Fruit fly (Drosophila melanogaster) whole organism, embryonic: Measurements from ENCODE around the gene osk.
A peak's percentile ranks its signal among the peaks of the same experiment; 100 is the strongest.

Source experiments
- ATbp ChIP-seq: fragments of 200-800 bp; sonication (Bioruptor generic); optimal IDR thresholded peaks from 2 replicates; lab custom pipeline; 2017; ENCODE audit warnings: missing biosample characterization, mild to moderate bottlenecking, missing genetic modification characterization, missing genetic modification reagents
- Aef1 ChIP-seq: fragments of 200-800 bp; sonication (Bioruptor generic); IDR thresholded peaks from 3 replicates; pipeline ENCODE4 v1.3.6; 2022; ENCODE audit warnings: missing biosample characterization, missing genetic modification characterization
- Blimp-1 ChIP-seq: fragments of 200-800 bp; sonication (Bioruptor generic); optimal IDR thresholded peaks from 3 replicates; lab custom pipeline; 2018; ENCODE audit warnings: missing biosample characterization, missing genetic modification characterization, mild to moderate bottlenecking, moderate library complexity, missing genetic modification reagents
- CG10267 ChIP-seq: fragments of 200-800 bp; sonication (Bioruptor generic); optimal IDR thresholded peaks from 2 replicates; lab custom pipeline; 2018; ENCODE audit warnings: missing biosample characterization, mild to moderate bottlenecking, missing genetic modification characterization, moderate library complexity
- CG11504 ChIP-seq: fragments of 200-800 bp; sonication (Bioruptor generic); optimal IDR thresholded peaks from 3 replicates; lab custom pipeline; 2019; ENCODE audit warnings: missing biosample characterization, mild to moderate bottlenecking, missing genetic modification characterization, moderate library complexity
- CG12391 ChIP-seq: fragments of 200-800 bp; sonication (Bioruptor generic); optimal IDR thresholded peaks from 3 replicates; lab custom pipeline; 2018; ENCODE audit warnings: missing biosample characterization, mild to moderate bottlenecking, missing genetic modification characterization, moderate library complexity
- CG14014 ChIP-seq: fragments of 200-800 bp; sonication (Bioruptor generic); IDR thresholded peaks from 2 replicates; pipeline ENCODE4 v1.3.6; 2022; ENCODE audit warnings: missing biosample characterization, missing genetic modification characterization
- CG15073 ChIP-seq: fragments of 200-800 bp; sonication (Bioruptor generic); optimal IDR thresholded peaks from 2 replicates; lab custom pipeline; 2016; ENCODE audit warnings: missing biosample characterization, missing genetic modification characterization
- CG15601 ChIP-seq: fragments of 200-800 bp; sonication (Bioruptor generic); optimal IDR thresholded peaks from 3 replicates; lab custom pipeline; 2019; ENCODE audit warnings: missing biosample characterization, mild to moderate bottlenecking, missing genetic modification characterization, moderate library complexity
- CG16813 ChIP-seq: fragments of 200-800 bp; sonication (Bioruptor generic); IDR thresholded peaks from 3 replicates; pipeline ENCODE4 v1.3.6; 2022; ENCODE audit warnings: missing biosample characterization, missing genetic modification characterization; ENCODE audit not compliant: partially characterized antibody
- CG17359 ChIP-seq: fragments of 200-800 bp; sonication (Bioruptor generic); optimal IDR thresholded peaks from 3 replicates; lab custom pipeline; 2018; ENCODE audit warnings: missing biosample characterization, mild to moderate bottlenecking, missing genetic modification characterization, moderate library complexity
- CG17361 ChIP-seq: fragments of 200-800 bp; sonication (Bioruptor generic); IDR thresholded peaks from 3 replicates; pipeline ENCODE4 v1.3.6; 2022; ENCODE audit warnings: missing biosample characterization, missing genetic modification characterization
- CG17568 ChIP-seq: fragments of 200-800 bp; sonication (Bioruptor generic); optimal IDR thresholded peaks from 2 replicates; lab custom pipeline; 2018; ENCODE audit warnings: missing biosample characterization, mild to moderate bottlenecking, missing genetic modification characterization, moderate library complexity
- CG17829 ChIP-seq: fragments of 200-800 bp; optimal IDR thresholded peaks from 2 replicates; lab custom pipeline; 2019; ENCODE audit warnings: missing biosample characterization, mild to moderate bottlenecking, missing genetic modification characterization, moderate library complexity
- CG18262 ChIP-seq: fragments of 200-800 bp; optimal IDR thresholded peaks from 3 replicates; lab custom pipeline; 2019; ENCODE audit warnings: missing biosample characterization, mild to moderate bottlenecking, missing genetic modification characterization, moderate library complexity
- CG2712 ChIP-seq: fragments of 200-800 bp; optimal IDR thresholded peaks from 3 replicates; lab custom pipeline; 2019; ENCODE audit warnings: missing biosample characterization, mild to moderate bottlenecking, missing genetic modification characterization, moderate library complexity
- CG2889 ChIP-seq: fragments of 200-800 bp; sonication (Bioruptor generic); IDR thresholded peaks from 3 replicates; pipeline ENCODE4 v1.3.6; 2022; ENCODE audit warnings: missing biosample characterization, missing genetic modification characterization
- CG34422 ChIP-seq: fragments of 200-800 bp; sonication (Bioruptor generic); IDR thresholded peaks from 3 replicates; pipeline ENCODE4 v1.3.6; 2022; ENCODE audit warnings: missing biosample characterization, missing genetic modification characterization
- CG4360 ChIP-seq: fragments of 200-800 bp; sonication (Bioruptor generic); IDR thresholded peaks from 2 replicates; pipeline ENCODE4 v1.3.6; 2022; ENCODE audit warnings: missing biosample characterization, missing genetic modification characterization
- CG6854 ChIP-seq: fragments of 200-800 bp; sonication (Bioruptor generic); optimal IDR thresholded peaks from 3 replicates; lab custom pipeline; 2017; ENCODE audit warnings: missing biosample characterization, mild to moderate bottlenecking, missing genetic modification characterization
- CG7839 ChIP-seq: fragments of 200-800 bp; sonication (Bioruptor generic); optimal IDR thresholded peaks from 3 replicates; lab custom pipeline; 2018; ENCODE audit warnings: missing biosample characterization, mild to moderate bottlenecking, missing genetic modification characterization, moderate library complexity
- CG8924 ChIP-seq: fragments of 200-800 bp; optimal IDR thresholded peaks from 3 replicates; lab custom pipeline; 2019; ENCODE audit warnings: missing biosample characterization, mild to moderate bottlenecking, missing genetic modification characterization, moderate library complexity
- CG9215 ChIP-seq: fragments of 200-800 bp; sonication (Bioruptor generic); IDR thresholded peaks from 2 replicates; pipeline ENCODE4 v1.3.6; 2022; ENCODE audit warnings: missing biosample characterization, missing genetic modification characterization
- D ChIP-seq, 2 experiments: fragments of 200-800 bp in 1 of 2; fragments of >200 bp in 1 of 2; sonication (Bioruptor generic) in 1 of 2; optimal IDR thresholded peaks; 2 replicates in 1 of 2; 3 replicates in 1 of 2; lab custom pipeline; 2017; ENCODE audit warnings: mild to moderate bottlenecking in 1 of 2, missing biosample characterization in 1 of 2, missing genetic modification characterization in 1 of 2, missing genetic modification reagents in 1 of 2
- D19A ChIP-seq: fragments of 200-800 bp; optimal IDR thresholded peaks from 3 replicates; lab custom pipeline; 2019; ENCODE audit warnings: missing biosample characterization, mild to moderate bottlenecking, missing genetic modification characterization, moderate library complexity
- Drgx ChIP-seq: fragments of 200-800 bp; sonication (Bioruptor generic); IDR thresholded peaks from 2 replicates; pipeline ENCODE4 v1.3.6; 2022; ENCODE audit warnings: missing biosample characterization, missing genetic modification characterization
- Hmx ChIP-seq: fragments of 200-800 bp; sonication (Bioruptor generic); optimal IDR thresholded peaks from 2 replicates; lab custom pipeline; 2016; ENCODE audit warnings: missing biosample characterization, missing genetic modification characterization
- Hr51 ChIP-seq, 2 experiments: fragments of 200-800 bp; sonication (Bioruptor generic); optimal IDR thresholded peaks; 2 replicates in 1 of 2; 3 replicates in 1 of 2; lab custom pipeline; 2016 to 2018; ENCODE audit warnings: missing biosample characterization in 2 of 2, missing genetic modification characterization in 2 of 2, mild to moderate bottlenecking in 1 of 2, moderate library complexity in 1 of 2
- Oli ChIP-seq: fragments of 200-800 bp; sonication (Bioruptor generic); optimal IDR thresholded peaks from 2 replicates; lab custom pipeline; 2018; ENCODE audit warnings: missing biosample characterization, mild to moderate bottlenecking, missing genetic modification characterization, moderate library complexity
- Sox100B ChIP-seq: fragments of 200-800 bp; sonication (Bioruptor generic); optimal IDR thresholded peaks from 3 replicates; lab custom pipeline; 2018; ENCODE audit warnings: missing biosample characterization, mild to moderate bottlenecking, missing genetic modification characterization
- Sox102F ChIP-seq: fragments of 200-800 bp; sonication (Bioruptor generic); optimal IDR thresholded peaks from 2 replicates; lab custom pipeline; 2018; ENCODE audit warnings: missing biosample characterization, mild to moderate bottlenecking, missing genetic modification characterization, moderate library complexity
- Ssrp ChIP-seq: fragments of 200-800 bp; sonication (Bioruptor generic); optimal IDR thresholded peaks from 2 replicates; lab custom pipeline; 2018; ENCODE audit warnings: missing biosample characterization, mild to moderate bottlenecking, missing genetic modification characterization, moderate library complexity
- crol ChIP-seq: fragments of 200-800 bp; sonication (Bioruptor generic); IDR thresholded peaks from 2 replicates; pipeline ENCODE4 v1.3.6; 2022; ENCODE audit warnings: missing biosample characterization, missing genetic modification characterization
- cwo ChIP-seq: fragments of 200-800 bp; sonication (Bioruptor generic); optimal IDR thresholded peaks from 3 replicates; lab custom pipeline; 2017; ENCODE audit warnings: missing biosample characterization, missing genetic modification characterization, mild to moderate bottlenecking, moderate library complexity, missing genetic modification reagents
- dmrt99B ChIP-seq: fragments of 200-800 bp; sonication (Bioruptor generic); optimal IDR thresholded peaks from 2 replicates; lab custom pipeline; 2018; ENCODE audit warnings: missing biosample characterization, mild to moderate bottlenecking, missing genetic modification characterization, moderate library complexity
- gem ChIP-seq: fragments of 200-800 bp; sonication (Bioruptor generic); optimal IDR thresholded peaks from 2 replicates; lab custom pipeline; 2019; ENCODE audit warnings: missing biosample characterization, mild to moderate bottlenecking, missing genetic modification characterization, moderate library complexity
- gsb ChIP-seq: fragments of 200-800 bp; sonication (Bioruptor generic); IDR thresholded peaks from 2 replicates; pipeline ENCODE4 v1.3.6; 2022; ENCODE audit warnings: missing biosample characterization, missing genetic modification characterization
- kni ChIP-seq: fragments of 200-800 bp; sonication (Bioruptor generic); optimal IDR thresholded peaks from 3 replicates; lab custom pipeline; 2017; ENCODE audit warnings: mild to moderate bottlenecking, missing biosample characterization, missing genetic modification reagents, missing genetic modification characterization
- phol ChIP-seq: fragments of 200-800 bp; sonication (Bioruptor generic); optimal IDR thresholded peaks from 3 replicates; lab custom pipeline; 2018; ENCODE audit warnings: missing biosample characterization, mild to moderate bottlenecking, missing genetic modification characterization, moderate library complexity
- row ChIP-seq: fragments of 200-800 bp; sonication (Bioruptor generic); IDR thresholded peaks from 3 replicates; pipeline ENCODE4 v1.3.6; 2022; ENCODE audit warnings: missing biosample characterization, missing genetic modification characterization
- sisA ChIP-seq: fragments of 200-800 bp; sonication (Bioruptor generic); IDR thresholded peaks from 2 replicates; pipeline ENCODE4 v1.3.6; 2022; ENCODE audit warnings: missing biosample characterization, missing genetic modification characterization
- tgo ChIP-seq: fragments of 200-800 bp; sonication (Bioruptor generic); IDR thresholded peaks from 3 replicates; pipeline ENCODE4 v1.3.6; 2022; ENCODE audit warnings: missing biosample characterization, missing genetic modification characterization
- twi ChIP-seq: fragments of 200-800 bp; optimal IDR thresholded peaks from 2 replicates; lab custom pipeline; 2019; ENCODE audit warnings: missing biosample characterization, mild to moderate bottlenecking, missing genetic modification characterization, moderate library complexity
- vfl ChIP-seq: fragments of 200-800 bp; sonication (Bioruptor generic); optimal IDR thresholded peaks from 2 replicates; lab custom pipeline; 2016; ENCODE audit warnings: missing biosample characterization, missing genetic modification characterization
- zfh2 ChIP-seq: fragments of 200-800 bp; sonication (Bioruptor generic); optimal IDR thresholded peaks from 2 replicates; lab custom pipeline; 2016; ENCODE audit warnings: missing biosample characterization, missing genetic modification characterization

The osk gene

DNA sequence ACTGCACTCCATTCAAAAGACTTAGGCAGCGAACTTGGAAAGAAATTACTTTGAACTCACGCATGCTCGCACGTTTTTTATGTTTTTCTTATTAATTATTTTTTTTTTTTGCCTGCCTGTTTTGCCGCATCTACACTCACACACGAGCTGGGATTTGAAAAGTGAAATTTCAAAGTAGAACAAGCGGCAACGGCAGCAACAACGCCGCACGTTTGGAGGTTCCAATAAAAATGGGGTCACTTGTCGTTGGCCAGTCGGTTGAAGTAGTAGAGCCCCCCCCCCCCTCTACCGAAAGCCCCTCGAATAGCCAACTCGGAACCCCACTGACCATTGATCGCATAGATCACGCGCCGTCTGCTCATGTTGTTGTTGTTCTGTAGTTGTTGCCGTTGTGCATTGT, 11.5 kb downstream of the osk start:
- TF ChIP-seq tgo (GFP tag; lab: Robert Waterston, UW) (0 out of 3 replicates have a peak, but pooled peaks have one; percentile 29), kni (GFP tag; lab: Kevin White, UChicago) (peak; percentile 83), crol (GFP tag; lab: Robert Waterston, UW) (peak; percentile 39; the same call in 1 of the 2 replicates), gsb (GFP tag; lab: Robert Waterston, UW) (no peak), Blimp-1 (peak; percentile 94), zfh2 (GFP tag; lab: Kevin White, UChicago) (no peak), CG4360 (GFP tag; lab: Robert Waterston, UW) (peak; percentile 24; the same call in 1 of the 2 replicates), Hmx (GFP tag; lab: Kevin White, UChicago) (no peak), CG17568 (GFP tag; lab: Kevin White, UChicago) (no peak), CG15073 (no peak), cwo (GFP tag; lab: Kevin White, UChicago) (no peak)
- TF ChIP-seq, all 482 proteins: peak for 5

DNA sequence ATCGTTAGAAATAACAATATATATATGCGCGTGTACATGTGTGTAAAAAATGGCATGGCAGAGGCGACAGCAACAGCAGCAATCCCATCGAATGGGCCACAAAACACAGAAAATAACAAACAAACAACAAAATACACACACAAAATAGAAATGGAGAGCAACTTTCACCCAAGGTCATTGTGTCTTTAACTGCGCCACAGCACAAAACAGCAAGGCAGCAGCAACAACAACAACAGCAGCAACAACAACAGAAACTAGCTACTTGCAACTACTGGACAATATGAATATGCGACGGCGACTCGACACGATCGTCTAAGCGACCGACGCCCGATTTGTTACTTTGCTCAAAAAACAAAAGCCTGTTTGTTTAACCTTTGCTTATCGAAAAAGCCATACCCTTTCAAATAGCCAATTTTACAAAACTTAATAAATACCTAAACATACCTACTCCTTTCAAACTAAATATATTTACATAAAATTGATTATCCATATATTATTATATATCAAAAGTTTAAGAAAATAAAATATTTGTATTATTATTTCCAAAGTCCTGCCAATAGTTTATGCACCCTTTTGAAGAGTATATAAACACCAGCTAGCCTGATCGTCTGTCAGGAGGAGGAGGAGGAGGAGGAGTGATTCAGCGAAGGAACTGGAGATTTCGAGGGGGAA, 13.0 kb downstream of the osk start:
- 0 out of 3 replicates have a peak, but pooled peaks have one; percentile 30 for TF ChIP-seq CG17361 (GFP tag; lab: Robert Waterston, UW)
- TF ChIP-seq CG15601 (tag; lab: Kevin White, UChicago): peak; percentile 24
- peak; percentile 20 for TF ChIP-seq ATbp
- TF ChIP-seq CG16813 (GFP tag; lab: Robert Waterston, UW): no peak
- peak; percentile 93 for TF ChIP-seq Blimp-1
- TF ChIP-seq D (optimal IDR thresholded peaks at IDR 0.05; lab: Kevin White, UChicago): no peak
- TF ChIP-seq D (GFP tag; optimal IDR thresholded peaks at IDR 0.05; lab: Kevin White, UChicago): peak; percentile 3
- TF ChIP-seq CG14014 (GFP tag; lab: Robert Waterston, UW): no peak
- 0 out of 3 replicates have a peak, but pooled peaks have one; percentile 17 for TF ChIP-seq row (GFP tag; lab: Robert Waterston, UW)
- peak; percentile 58 for TF ChIP-seq CG11504
- TF ChIP-seq Ssrp (tag; lab: Kevin White, UChicago): peak; percentile 38
- no peak for TF ChIP-seq CG2889 (GFP tag; lab: Robert Waterston, UW)
- no peak for TF ChIP-seq CG9215
- TF ChIP-seq CG17359: peak; percentile 28
- TF ChIP-seq Sox100B: peak; percentile 25
- peak; percentile 17 for TF ChIP-seq CG10267 (tag; lab: Kevin White, UChicago)
- peak in 1 of 2 experiments; percentile 33 for TF ChIP-seq Hr51 (GFP tag; optimal IDR thresholded peaks at IDR 0.05; lab: Kevin White, UChicago)
- peak; percentile 85 for TF ChIP-seq D19A (tag; lab: Kevin White, UChicago)
- TF ChIP-seq phol (tag; lab: Kevin White, UChicago): peak; percentile 31
- peak; percentile 73 for TF ChIP-seq CG4360 (GFP tag; lab: Robert Waterston, UW)
- no peak for TF ChIP-seq sisA (GFP tag; lab: Robert Waterston, UW)
- TF ChIP-seq CG7839 (tag; lab: Kevin White, UChicago): peak; percentile 39
- TF ChIP-seq Oli (tag; lab: Kevin White, UChicago): peak; percentile 11
- TF ChIP-seq twi (tag; lab: Kevin White, UChicago): no peak
- peak; percentile 58 for TF ChIP-seq CG18262
- TF ChIP-seq CG8924 (tag; lab: Kevin White, UChicago): peak; percentile 22
- TF ChIP-seq CG34422 (GFP tag; lab: Robert Waterston, UW): 0 out of 3 replicates have a peak, but pooled peaks have one; percentile 12
- TF ChIP-seq CG2712 (tag; lab: Kevin White, UChicago): peak; percentile 52
- TF ChIP-seq Drgx (GFP tag; lab: Robert Waterston, UW): 0 out of 2 replicates have a peak, but pooled peaks have one; percentile 14
- no peak for TF ChIP-seq crol (GFP tag; lab: Robert Waterston, UW)
- TF ChIP-seq CG17829 (tag; lab: Kevin White, UChicago): peak; percentile 13
- no peak for TF ChIP-seq CG6854 (GFP tag; lab: Kevin White, UChicago)
- TF ChIP-seq gem (tag; lab: Kevin White, UChicago): peak; percentile 56
- peak; percentile 66 for TF ChIP-seq Sox102F (GFP tag; lab: Kevin White, UChicago)
- TF ChIP-seq CG12391: peak; percentile 17
- no peak for TF ChIP-seq Aef1 (GFP tag; lab: Robert Waterston, UW)
- TF ChIP-seq dmrt99B: peak; percentile 54
- no peak for TF ChIP-seq vfl (GFP tag; lab: Kevin White, UChicago)
